Worm (Caenorhabditis elegans) whole organism, mixed stage, embryonic: ENCODE measurements around the gene che-12.

Source experiments
- lsy-2 ChIP-seq: fragments of 150-350 bp; optimal IDR thresholded peaks from 2 replicates; lab custom pipeline; 2014; ENCODE audit warnings: missing biosample characterization, missing genetic modification characterization
- mab-5 ChIP-seq: fragments of 150-350 bp; optimal IDR thresholded peaks from 2 replicates; lab custom pipeline; 2014; ENCODE audit warnings: missing biosample characterization, missing genetic modification characterization
- mep-1 ChIP-seq: fragments of 150-350 bp; optimal IDR thresholded peaks from 2 replicates; lab custom pipeline; 2017; ENCODE audit warnings: missing biosample characterization, missing genetic modification reagents, missing genetic modification characterization, inconsistent platforms
- nhr-28 ChIP-seq: fragments of 150-350 bp; optimal IDR thresholded peaks from 2 replicates; lab custom pipeline; 2014; ENCODE audit warnings: missing biosample characterization, missing genetic modification characterization
- pha-4 ChIP-seq: fragments of 150-350 bp; optimal IDR thresholded peaks from 2 replicates; lab custom pipeline; 2018; ENCODE audit warnings: missing biosample characterization, missing genetic modification reagents, missing genetic modification characterization
- snpc-4 ChIP-seq: fragments of 150-350 bp; optimal IDR thresholded peaks from 2 replicates; lab custom pipeline; 2014; ENCODE audit warnings: missing biosample characterization, missing genetic modification characterization

DNA sequence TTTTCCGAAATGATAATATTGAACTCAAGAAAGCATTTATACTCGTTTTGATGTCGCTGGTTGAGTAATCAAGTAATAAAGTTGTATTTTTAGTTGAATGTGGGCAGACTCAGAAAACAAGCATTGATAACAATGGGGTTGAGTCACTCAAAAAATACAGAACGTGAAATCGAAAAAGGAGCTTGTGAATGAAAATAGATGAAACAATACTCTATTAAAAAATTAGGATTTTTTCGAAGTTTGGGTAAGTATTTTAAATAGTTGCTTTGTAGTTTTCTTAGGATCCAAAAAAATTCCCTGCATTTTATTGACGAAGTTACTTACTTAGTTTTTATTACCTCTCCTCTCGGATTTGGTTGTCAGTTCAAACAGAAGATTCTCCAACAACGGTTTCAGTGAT, 23.7 kb downstream of the che-12 start, which contains the start of gene lys-3:
- TF ChIP-seq pha-4 (tag; lab: Kevin White, UChicago) = no peak
- no peak for TF ChIP-seq mab-5 (tag; lab: Kevin White, UChicago)
- no peak for TF ChIP-seq lsy-2 (tag; lab: Kevin White, UChicago)
- TF ChIP-seq mep-1 (tag; lab: Kevin White, UChicago) = no peak
- TF ChIP-seq nhr-28 (tag; lab: Kevin White, UChicago) = no peak
- no peak for TF ChIP-seq snpc-4 (tag; lab: Kevin White, UChicago)
